Fruit fly (Drosophila melanogaster) Kc167 (cell line): ENCODE measurements around the gene CG31875.

Experiments
- Myc ChIP-seq: fragments of >200 bp; optimal IDR thresholded peaks from 2 replicates; lab custom pipeline; 2017; ENCODE audit warnings: missing external identifiers
- Sin3A ChIP-seq: fragments of >200 bp; optimal IDR thresholded peaks from 2 replicates; lab custom pipeline; 2018; ENCODE audit warnings: missing external identifiers
- h ChIP-seq: fragments of >200 bp; optimal IDR thresholded peaks from 3 replicates; lab custom pipeline; 2018; ENCODE audit warnings: missing external identifiers
- insv ChIP-seq: fragments of >200 bp; optimal IDR thresholded peaks from 3 replicates; lab custom pipeline; 2018; ENCODE audit warnings: missing external identifiers
- psq ChIP-seq: fragments of >200 bp; optimal IDR thresholded peaks from 2 replicates; lab custom pipeline; 2017; ENCODE audit warnings: missing external identifiers
- ttk ChIP-seq: sonication (Bioruptor generic); optimal IDR thresholded peaks from 2 replicates; lab custom pipeline; 2017; ENCODE audit warnings: missing external identifiers

Gene CG31875

dm6 chr2L:10002408-10003358 is at the start of gene CG31875, which contains the start of gene SoYb:
Gene CG31875 (minus strand): TSS chr2L:10002736.
Gene SoYb (minus strand): TSS chr2L:10002736.
- TF ChIP-seq Sin3A (lab: Kevin White, UChicago), result no peak
- no peak for TF ChIP-seq ttk (lab: Kevin White, UChicago)
- TF ChIP-seq h (lab: Kevin White, UChicago), result no peak
- TF ChIP-seq Myc (lab: Kevin White, UChicago), result no peak
- TF ChIP-seq psq, result no peak
- TF ChIP-seq insv (lab: Kevin White, UChicago), result no peak

dm6 chr2L:10049280-10049679 is 46.7 kb upstream of the CG31875 start, which contains the start of gene CG33301:
Gene CG33301 (plus strand): TSS chr2L:10049580.
- TF ChIP-seq Sin3A (lab: Kevin White, UChicago) (no peak), Myc (lab: Kevin White, UChicago) (no peak), psq (no peak), h (lab: Kevin White, UChicago) (no peak), ttk (lab: Kevin White, UChicago) (no peak), insv (lab: Kevin White, UChicago) (no peak)

DNA sequence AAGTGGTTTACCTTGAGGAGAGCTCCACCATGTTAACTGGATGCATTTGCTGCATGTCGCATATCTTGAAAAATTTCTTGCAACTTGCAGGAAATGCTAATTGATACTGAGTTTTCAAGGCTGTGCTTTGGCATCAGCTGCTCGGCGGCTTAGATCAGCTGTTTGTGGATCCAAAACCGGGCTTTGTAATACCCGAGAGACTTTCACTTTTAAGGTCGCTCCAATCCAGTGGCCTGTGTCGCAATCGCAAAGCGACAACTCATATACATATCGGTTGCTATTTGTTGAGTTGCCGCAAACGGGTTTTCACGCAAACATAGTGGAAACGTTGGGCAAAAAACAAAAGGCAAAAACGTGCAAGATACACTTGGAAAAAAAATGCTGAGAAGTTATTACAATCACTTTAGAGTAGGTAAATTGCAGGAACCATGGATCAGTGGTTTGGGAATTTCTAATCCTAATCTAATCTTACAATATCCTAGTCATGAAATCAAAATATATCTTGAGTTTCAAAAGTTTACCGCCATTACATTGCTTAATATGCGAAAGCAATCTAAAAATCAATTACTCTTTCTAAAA is 33.3 kb upstream of the CG31875 start:
- TF ChIP-seq Sin3A (lab: Kevin White, UChicago) (no peak), Myc (lab: Kevin White, UChicago) (no peak), insv (lab: Kevin White, UChicago) (no peak), ttk (lab: Kevin White, UChicago) (no peak), psq (no peak), h (lab: Kevin White, UChicago) (no peak)

DNA sequence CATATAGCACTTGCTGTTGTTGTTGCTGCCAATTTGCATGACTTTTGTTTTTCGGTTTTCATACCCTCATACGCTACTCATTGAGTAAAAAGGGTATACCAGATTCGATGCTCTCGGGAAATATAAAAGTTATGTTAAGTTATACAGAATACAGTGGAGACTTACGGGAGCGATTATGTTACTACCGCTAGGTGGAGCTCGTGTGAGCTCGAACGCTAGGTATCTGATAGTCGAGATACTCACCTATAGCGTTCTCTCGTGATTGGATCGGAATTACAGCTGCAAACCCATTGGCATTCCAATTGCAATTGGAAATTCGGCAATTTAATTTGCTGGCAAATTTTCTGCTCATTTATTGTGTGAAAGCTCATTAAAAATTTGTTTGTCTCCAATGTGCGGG is 30.9 kb upstream of the CG31875 start:
- TF ChIP-seq Sin3A (lab: Kevin White, UChicago), result no peak

dm6 chr2L:10032415-10032814 is 29.9 kb upstream of the CG31875 start, which contains the start of gene obst-B:
Gene obst-B (plus strand): TSS chr2L:10032690.
- no peak for TF ChIP-seq Sin3A (lab: Kevin White, UChicago)
- TF ChIP-seq psq, result no peak
- TF ChIP-seq ttk (lab: Kevin White, UChicago), result no peak
- TF ChIP-seq h (lab: Kevin White, UChicago), result no peak
- no peak for TF ChIP-seq insv (lab: Kevin White, UChicago)
- no peak for TF ChIP-seq Myc (lab: Kevin White, UChicago)

- no peak for TF ChIP-seq Myc (lab: Kevin White, UChicago)
- TF ChIP-seq ttk (lab: Kevin White, UChicago), result no peak
Measured at dm6 chr2L:10026376-10026775, 23.8 kb upstream of the CG31875 start, which contains the start of gene CG13127. Gene CG13127 (plus strand): TSS chr2L:10026676.

DNA sequence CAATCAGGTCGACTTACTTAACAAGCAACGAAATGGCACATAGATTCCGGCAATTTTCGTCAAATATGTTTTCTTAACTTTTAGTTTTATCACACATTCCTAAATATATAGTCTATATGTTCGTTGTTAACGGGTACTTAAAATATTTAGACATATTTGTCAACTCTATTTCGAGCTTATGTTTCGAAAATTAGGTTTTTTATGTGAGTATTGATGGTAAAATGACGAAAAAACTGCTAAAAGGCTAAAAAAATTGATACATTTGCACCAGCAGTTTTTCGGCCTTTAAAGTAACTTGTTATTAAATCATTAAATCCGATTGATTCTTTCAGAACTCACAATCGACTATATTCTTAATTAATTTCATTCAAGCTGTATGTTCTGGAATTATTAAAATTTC is 14.8 kb upstream of the CG31875 start, which contains the start of gene CG13131:
TSS of gene CG13131 (minus strand) at position 101 of the 400 bp plus-strand sequence.
- TF ChIP-seq h (lab: Kevin White, UChicago) (no peak), psq (no peak), ttk (lab: Kevin White, UChicago) (no peak), insv (lab: Kevin White, UChicago) (no peak), Sin3A (lab: Kevin White, UChicago) (no peak), Myc (lab: Kevin White, UChicago) (no peak)

DNA sequence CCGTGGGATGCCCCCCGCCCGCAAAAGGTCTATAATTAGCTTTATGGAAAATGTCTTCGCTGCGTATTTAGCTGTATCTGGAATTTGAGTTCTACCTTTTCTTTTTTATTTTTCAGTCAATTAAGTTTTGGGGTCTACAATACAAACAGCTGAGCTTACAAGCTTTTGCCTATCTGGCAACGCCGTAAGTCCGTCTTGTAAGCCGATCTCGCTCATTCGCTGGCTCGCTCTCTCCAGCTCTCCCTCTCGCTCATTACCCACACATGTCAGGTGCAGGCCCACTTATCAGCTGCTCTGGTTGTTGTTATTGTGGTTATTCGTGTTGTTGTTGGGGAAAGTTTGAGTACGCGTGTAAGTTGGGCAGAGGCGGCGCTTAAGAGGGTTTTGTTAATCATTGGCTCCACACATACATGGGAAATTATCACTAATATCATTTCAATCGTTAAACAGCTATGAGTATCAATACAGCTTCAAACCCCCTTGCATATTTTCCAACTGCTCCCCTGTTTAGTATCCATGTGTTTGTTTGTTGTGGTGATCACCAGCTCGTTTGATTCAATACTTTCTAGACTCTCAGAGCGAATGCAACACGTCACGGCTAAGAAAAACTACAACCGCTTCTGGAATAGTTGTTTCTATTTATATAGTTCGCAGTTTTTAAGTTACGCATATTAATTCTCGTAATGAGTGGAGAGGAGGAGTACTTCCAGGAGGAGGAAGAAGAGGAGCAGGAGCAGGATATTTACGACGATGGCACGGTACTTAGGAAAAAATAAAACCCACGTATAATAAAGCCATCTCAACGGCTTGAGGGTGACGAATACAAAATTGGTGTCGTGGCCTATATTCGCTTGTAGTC is 7.5 kb upstream of the CG31875 start:
- TF ChIP-seq ttk (lab: Kevin White, UChicago), result no peak
- TF ChIP-seq insv (lab: Kevin White, UChicago), result no peak
- no peak for TF ChIP-seq Sin3A (lab: Kevin White, UChicago)
- no peak for TF ChIP-seq h (lab: Kevin White, UChicago)

- TF ChIP-seq Myc (lab: Kevin White, UChicago) (no peak), ttk (lab: Kevin White, UChicago) (no peak), h (lab: Kevin White, UChicago) (no peak), Sin3A (lab: Kevin White, UChicago) (no peak), insv (lab: Kevin White, UChicago) (no peak), psq (no peak)
Measured at dm6 chr2L:10009293-10009695, 6.8 kb upstream of the CG31875 start, which contains the start of gene Trp1. Gene Trp1 (plus strand): TSS chr2L:10009381.

DNA sequence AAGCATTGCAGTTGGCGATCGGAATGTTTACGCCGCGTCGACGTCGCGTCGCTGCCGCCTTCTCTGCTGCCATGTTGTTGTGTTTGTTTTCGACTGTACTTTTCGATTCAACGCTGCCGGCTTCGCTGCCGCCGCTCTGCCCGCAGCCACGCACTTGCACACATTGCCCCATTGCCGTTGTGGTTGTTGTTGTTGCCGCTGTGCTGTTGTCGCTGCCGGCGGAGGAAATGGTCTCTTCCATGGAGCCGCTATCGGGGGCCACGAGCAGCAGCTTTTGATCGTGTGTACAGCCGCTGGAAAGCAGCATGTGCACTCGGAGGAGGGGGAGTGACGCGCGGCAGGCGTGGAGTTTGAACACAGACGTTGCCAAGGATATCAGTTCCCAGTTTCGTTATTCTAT is 2.0 kb upstream of the CG31875 start:
- no peak for TF ChIP-seq ttk (lab: Kevin White, UChicago)
- TF ChIP-seq insv (lab: Kevin White, UChicago), result no peak
- no peak for TF ChIP-seq Sin3A (lab: Kevin White, UChicago)
- no peak for TF ChIP-seq Myc (lab: Kevin White, UChicago)
- no peak for TF ChIP-seq psq
- TF ChIP-seq h (lab: Kevin White, UChicago), result no peak

DNA sequence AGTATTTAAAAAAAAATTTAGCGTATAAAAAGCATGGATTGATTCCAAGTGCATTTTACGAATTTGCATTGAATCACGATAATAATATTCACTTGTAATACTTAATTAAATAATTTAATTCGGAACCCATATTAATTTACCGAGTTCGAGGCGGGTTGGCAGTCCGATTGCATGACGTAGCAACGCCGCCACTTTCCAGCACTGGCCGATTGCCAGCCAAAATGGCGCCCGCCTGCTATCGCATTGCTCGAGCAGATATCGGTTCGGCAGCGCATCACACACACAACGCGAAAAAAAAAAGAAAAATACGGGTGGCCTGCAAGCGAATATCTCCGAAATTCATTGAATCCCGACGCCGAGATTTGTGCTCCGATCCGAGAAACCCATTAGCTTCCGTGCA is 1.1 kb upstream of the CG31875 start, which contains the start of gene Ndf:
TSS of gene Ndf (plus strand) at position 240 of the 400 bp plus-strand sequence.
- no peak for TF ChIP-seq insv (lab: Kevin White, UChicago)
